Fruit fly (Drosophila melanogaster) whole organism, pupa: ENCODE results near the gene Nrx-IV.
A peak's percentile ranks its signal among the peaks of the same experiment; 100 is the strongest.

Source experiments
- CG10348 ChIP-seq: fragments of 200-800 bp; sonication (Bioruptor generic); IDR thresholded peaks from 2 replicates; pipeline ENCODE4 v1.3.6; 2022; ENCODE audit warnings: missing biosample characterization, missing genetic modification characterization
- CG12605 ChIP-seq: fragments of 200-800 bp; sonication (Bioruptor generic); IDR thresholded peaks from 2 replicates; pipeline ENCODE4 v1.3.6; 2022; ENCODE audit warnings: missing biosample characterization, missing genetic modification characterization
- CG13204 ChIP-seq: fragments of 200-800 bp; sonication (Bioruptor generic); optimal IDR thresholded peaks from 2 replicates; lab custom pipeline; 2018; ENCODE audit warnings: missing biosample characterization, mild to moderate bottlenecking, missing genetic modification characterization, moderate library complexity
- CG14655 ChIP-seq: fragments of 200-800 bp; sonication (Bioruptor generic); optimal IDR thresholded peaks from 3 replicates; lab custom pipeline; 2017; ENCODE audit warnings: mild to moderate bottlenecking, missing biosample characterization, missing genetic modification reagents, missing genetic modification characterization
- CG15710 ChIP-seq: fragments of 200-800 bp; sonication (Bioruptor generic); optimal IDR thresholded peaks from 2 replicates; lab custom pipeline; 2018; ENCODE audit warnings: missing biosample characterization, mild to moderate bottlenecking, missing genetic modification characterization, moderate library complexity
- CG17806 ChIP-seq: fragments of 200-800 bp; sonication (Bioruptor generic); optimal IDR thresholded peaks from 2 replicates; lab custom pipeline; 2018; ENCODE audit warnings: missing biosample characterization, mild to moderate bottlenecking, missing genetic modification characterization, moderate library complexity
- CG32121 ChIP-seq: fragments of 200-800 bp; sonication (Bioruptor generic); IDR thresholded peaks from 2 replicates; pipeline ENCODE4 v1.3.6; 2022; ENCODE audit warnings: missing biosample characterization, missing genetic modification characterization
- CG34367 ChIP-seq: fragments of 200-800 bp; sonication (Bioruptor generic); optimal IDR thresholded peaks from 2 replicates; lab custom pipeline; 2018; ENCODE audit warnings: missing biosample characterization, mild to moderate bottlenecking, missing genetic modification characterization
- CG4496 ChIP-seq: fragments of 200-800 bp; sonication (Bioruptor generic); IDR thresholded peaks from 3 replicates; pipeline ENCODE4 v1.3.6; 2022; ENCODE audit warnings: missing biosample characterization, missing genetic modification characterization
- CG8159 ChIP-seq: fragments of 200-800 bp; sonication (Bioruptor generic); optimal IDR thresholded peaks from 3 replicates; lab custom pipeline; 2018; ENCODE audit warnings: missing biosample characterization, mild to moderate bottlenecking, missing genetic modification characterization, moderate library complexity
- CG8301 ChIP-seq: fragments of 200-800 bp; sonication (Bioruptor generic); optimal IDR thresholded peaks from 2 replicates; lab custom pipeline; 2018; ENCODE audit warnings: missing biosample characterization, mild to moderate bottlenecking, missing genetic modification characterization
- CG9948 ChIP-seq: fragments of 200-800 bp; sonication (Bioruptor generic); optimal IDR thresholded peaks from 2 replicates; lab custom pipeline; 2018; ENCODE audit warnings: missing biosample characterization, mild to moderate bottlenecking, missing genetic modification characterization, moderate library complexity
- D1 ChIP-seq: fragments of 200-800 bp; sonication (Bioruptor generic); optimal IDR thresholded peaks from 2 replicates; lab custom pipeline; 2018; ENCODE audit warnings: missing biosample characterization, mild to moderate bottlenecking, missing genetic modification characterization, moderate library complexity
- EcR ChIP-seq: fragments of 200-800 bp; sonication (Bioruptor generic); optimal IDR thresholded peaks from 3 replicates; lab custom pipeline; 2019; ENCODE audit warnings: missing biosample characterization, missing genetic modification characterization, mild to moderate bottlenecking, moderate library complexity, missing genetic modification reagents
- Ets98B ChIP-seq: fragments of 200-800 bp; sonication (Bioruptor generic); IDR thresholded peaks from 2 replicates; pipeline ENCODE4 v1.3.6; 2022; ENCODE audit warnings: missing biosample characterization, missing genetic modification characterization
- Pif1A ChIP-seq: fragments of 200-800 bp; sonication (Bioruptor generic); optimal IDR thresholded peaks from 3 replicates; lab custom pipeline; 2016; ENCODE audit warnings: missing biosample characterization, missing genetic modification characterization
- Pif1B ChIP-seq: fragments of 200-800 bp; sonication (Bioruptor generic); optimal IDR thresholded peaks from 3 replicates; lab custom pipeline; 2016; ENCODE audit warnings: missing biosample characterization, missing genetic modification characterization
- Snoo ChIP-seq: fragments of 200-800 bp; sonication (Bioruptor generic); optimal IDR thresholded peaks from 3 replicates; lab custom pipeline; 2017; ENCODE audit warnings: missing biosample characterization, mild to moderate bottlenecking, missing genetic modification characterization, inconsistent platforms
- fd96Ca ChIP-seq: fragments of 200-800 bp; sonication (Bioruptor generic); IDR thresholded peaks from 3 replicates; pipeline ENCODE4 v1.3.6; 2022; ENCODE audit warnings: missing biosample characterization, missing genetic modification characterization
- gl ChIP-seq: fragments of 200-800 bp; sonication (Bioruptor generic); optimal IDR thresholded peaks from 2 replicates; lab custom pipeline; 2018; ENCODE audit warnings: missing biosample characterization, mild to moderate bottlenecking, missing genetic modification characterization
- rn ChIP-seq: fragments of 200-800 bp; sonication (Bioruptor generic); IDR thresholded peaks from 2 replicates; pipeline ENCODE4 v1.3.6; 2022; ENCODE audit warnings: missing biosample characterization, missing genetic modification characterization

Nrx-IV gene

dm6 chr3L:12145709-12146694 is at the start of gene Nrx-IV, which contains the start of gene eIF3l:
Gene Nrx-IV, plus strand, starts transcription at chr3L:12146519.
Gene eIF3l, minus strand, starts transcription at chr3L:12146097.
- no peak for TF ChIP-seq CG17806
- no peak for TF ChIP-seq gl
- 0 out of 3 replicates have a peak, but pooled peaks have one; percentile 16 for TF ChIP-seq CG4496 (GFP tag; lab: Robert Waterston, UW)
- TF ChIP-seq CG13204 = no peak
- TF ChIP-seq, all 21 proteins: peak for 1

dm6 chr3L:12096799-12097662 is 49.3 kb upstream of the Nrx-IV start:
- TF ChIP-seq CG34367 (tag; lab: Kevin White, UChicago) (no peak), Pif1B (peak; percentile 24), Pif1A (peak; percentile 29), CG8301 (peak; percentile 59), fd96Ca (GFP tag; lab: Robert Waterston, UW) (no peak), CG17806 (peak; percentile 46), Snoo (tag; lab: Kevin White, UChicago) (peak; percentile 15), CG13204 (no peak), CG10348 (GFP tag; lab: Robert Waterston, UW) (no peak), CG4496 (GFP tag; lab: Robert Waterston, UW) (peak; percentile 51; the same call in 2 of the 3 replicates), CG12605 (0 out of 2 replicates have a peak, but pooled peaks have one; percentile 36), rn (no peak), CG15710 (tag; lab: Kevin White, UChicago) (peak; percentile 66), D1 (tag; lab: Kevin White, UChicago) (no peak), CG32121 (GFP tag; lab: Robert Waterston, UW) (no peak), CG9948 (tag; lab: Kevin White, UChicago) (peak; percentile 50), CG8159 (tag; lab: Kevin White, UChicago) (peak; percentile 74), gl (no peak), CG14655 (GFP tag; lab: Kevin White, UChicago) (peak; percentile 74), Ets98B (GFP tag; lab: Robert Waterston, UW) (peak; percentile 39; the same call in 1 of the 2 replicates), EcR (GFP tag; lab: Kevin White, UChicago) (no peak)
- TF ChIP-seq, all 21 proteins: peak for 12

- TF ChIP-seq CG8159 (tag; lab: Kevin White, UChicago) = peak; percentile 87
- TF ChIP-seq CG34367 (tag; lab: Kevin White, UChicago) = peak; percentile 37
- no peak for TF ChIP-seq CG32121 (GFP tag; lab: Robert Waterston, UW)
- TF ChIP-seq rn = no peak
- peak; percentile 43 for TF ChIP-seq CG14655 (GFP tag; lab: Kevin White, UChicago)
- no peak for TF ChIP-seq EcR (GFP tag; lab: Kevin White, UChicago)
- TF ChIP-seq Ets98B (GFP tag; lab: Robert Waterston, UW) = no peak
- TF ChIP-seq gl = peak; percentile 16
- no peak for TF ChIP-seq Pif1B
- TF ChIP-seq CG12605 = no peak
- peak; percentile 8 for TF ChIP-seq Pif1A
- TF ChIP-seq D1 (tag; lab: Kevin White, UChicago) = peak; percentile 64
- peak; percentile 27 for TF ChIP-seq CG13204
- TF ChIP-seq Snoo (tag; lab: Kevin White, UChicago) = peak; percentile 31
- TF ChIP-seq CG15710 (tag; lab: Kevin White, UChicago) = peak; percentile 81
- no peak for TF ChIP-seq CG10348 (GFP tag; lab: Robert Waterston, UW)
- peak; percentile 59 for TF ChIP-seq CG17806
- 0 out of 3 replicates have a peak, but pooled peaks have one; percentile 6 for TF ChIP-seq fd96Ca (GFP tag; lab: Robert Waterston, UW)
- TF ChIP-seq CG9948 (tag; lab: Kevin White, UChicago) = peak; percentile 71
- TF ChIP-seq CG8301 = no peak
- peak; percentile 26; the same call in 2 of the 3 replicates for TF ChIP-seq CG4496 (GFP tag; lab: Robert Waterston, UW)
Measured at dm6 chr3L:12099329-12100031, 46.8 kb upstream of the Nrx-IV start.

- TF ChIP-seq Ets98B (GFP tag; lab: Robert Waterston, UW) (peak; percentile 41; the same call in 1 of the 2 replicates), CG10348 (GFP tag; lab: Robert Waterston, UW) (no peak), CG14655 (GFP tag; lab: Kevin White, UChicago) (peak; percentile 85), CG8301 (peak; percentile 83), CG32121 (GFP tag; lab: Robert Waterston, UW) (no peak), Pif1A (peak; percentile 32), D1 (tag; lab: Kevin White, UChicago) (peak; percentile 65), rn (no peak), fd96Ca (GFP tag; lab: Robert Waterston, UW) (0 out of 3 replicates have a peak, but pooled peaks have one; percentile 6), EcR (GFP tag; lab: Kevin White, UChicago) (no peak), CG12605 (0 out of 2 replicates have a peak, but pooled peaks have one; percentile 44), CG34367 (tag; lab: Kevin White, UChicago) (peak; percentile 57), Snoo (tag; lab: Kevin White, UChicago) (peak; percentile 35), CG15710 (tag; lab: Kevin White, UChicago) (peak; percentile 78), Pif1B (peak; percentile 18), CG8159 (tag; lab: Kevin White, UChicago) (peak; percentile 82), CG4496 (GFP tag; lab: Robert Waterston, UW) (no peak), CG17806 (peak; percentile 67), CG9948 (tag; lab: Kevin White, UChicago) (peak; percentile 82)
Measured at dm6 chr3L:12101924-12102383, 44.4 kb upstream of the Nrx-IV start.
